Fruit fly (Drosophila melanogaster) whole organism, embryonic: Measurements from ENCODE around the gene CG44004.
A peak's percentile ranks its signal among the peaks of the same experiment; 100 is the strongest.

ENCODE experiments used
- Abd-B ChIP-seq: fragments of 200-800 bp; sonication (Bioruptor generic); optimal IDR thresholded peaks from 2 replicates; lab custom pipeline; 2018; ENCODE audit warnings: missing biosample characterization, mild to moderate bottlenecking, missing genetic modification characterization, moderate library complexity
- Adf1 ChIP-seq: fragments of 200-800 bp; sonication (Bioruptor generic); IDR thresholded peaks from 2 replicates; pipeline ENCODE4 v1.3.6; 2022; ENCODE audit warnings: missing biosample characterization, missing genetic modification characterization
- CG11560 ChIP-seq: fragments of 200-800 bp; sonication (Bioruptor generic); IDR thresholded peaks from 3 replicates; pipeline ENCODE4 v1.3.6; 2022; ENCODE audit warnings: missing biosample characterization, missing genetic modification characterization
- CG11695 ChIP-seq: fragments of 200-800 bp; sonication (Bioruptor generic); IDR thresholded peaks from 3 replicates; pipeline ENCODE4 v1.3.6; 2022; ENCODE audit warnings: missing biosample characterization, missing genetic modification characterization
- CG12236 ChIP-seq: fragments of 200-800 bp; sonication (Bioruptor generic); optimal IDR thresholded peaks from 2 replicates; lab custom pipeline; 2016; ENCODE audit warnings: missing biosample characterization, missing genetic modification characterization
- CG13287 ChIP-seq: fragments of 200-800 bp; sonication (Bioruptor generic); IDR thresholded peaks from 2 replicates; pipeline ENCODE4 v1.3.6; 2022; ENCODE audit warnings: missing biosample characterization, missing genetic modification characterization; ENCODE audit not compliant: partially characterized antibody
- CG15269 ChIP-seq: fragments of 200-800 bp; sonication (Bioruptor generic); optimal IDR thresholded peaks from 2 replicates; lab custom pipeline; 2018; ENCODE audit warnings: missing biosample characterization, mild to moderate bottlenecking, missing genetic modification characterization, moderate library complexity
- CG17328 ChIP-seq: fragments of 200-800 bp; sonication (Bioruptor generic); IDR thresholded peaks from 2 replicates; pipeline ENCODE4 v1.3.6; 2022; ENCODE audit warnings: missing biosample characterization, missing genetic modification characterization
- CG17385 ChIP-seq: fragments of 200-800 bp; sonication (Bioruptor generic); optimal IDR thresholded peaks from 3 replicates; lab custom pipeline; 2018; ENCODE audit warnings: missing biosample characterization, mild to moderate bottlenecking, missing genetic modification characterization
- CG2116 ChIP-seq: fragments of 200-800 bp; sonication (Bioruptor generic); optimal IDR thresholded peaks from 3 replicates; lab custom pipeline; 2018; ENCODE audit warnings: missing biosample characterization, mild to moderate bottlenecking, missing genetic modification characterization
- CG2120 ChIP-seq: fragments of 200-800 bp; sonication (Bioruptor generic); optimal IDR thresholded peaks from 3 replicates; lab custom pipeline; 2016; ENCODE audit warnings: missing biosample characterization, missing genetic modification characterization
- CG2199 ChIP-seq: fragments of 200-800 bp; sonication (Bioruptor generic); IDR thresholded peaks from 3 replicates; pipeline ENCODE4 v1.3.6; 2022; ENCODE audit warnings: missing biosample characterization, missing genetic modification characterization
- CG32532 ChIP-seq: fragments of 200-800 bp; sonication (Bioruptor generic); IDR thresholded peaks from 2 replicates; pipeline ENCODE4 v1.3.6; 2022; ENCODE audit warnings: missing biosample characterization, missing genetic modification characterization
- CG32772 ChIP-seq: fragments of 200-800 bp; sonication (Bioruptor generic); IDR thresholded peaks from 2 replicates; pipeline ENCODE4 v1.3.6; 2022; ENCODE audit warnings: missing biosample characterization, missing genetic modification characterization
- CG5245 ChIP-seq: fragments of 200-800 bp; sonication (Bioruptor generic); optimal IDR thresholded peaks from 3 replicates; lab custom pipeline; 2016; ENCODE audit warnings: missing biosample characterization, missing genetic modification characterization
- CG9215 ChIP-seq: fragments of 200-800 bp; sonication (Bioruptor generic); IDR thresholded peaks from 2 replicates; pipeline ENCODE4 v1.3.6; 2022; ENCODE audit warnings: missing biosample characterization, missing genetic modification characterization
- CG9609 ChIP-seq: fragments of 200-800 bp; sonication (Bioruptor generic); optimal IDR thresholded peaks from 3 replicates; lab custom pipeline; 2016; ENCODE audit warnings: missing biosample characterization, missing genetic modification characterization
- CrebB ChIP-seq: fragments of 200-800 bp; sonication (Bioruptor generic); optimal IDR thresholded peaks from 3 replicates; lab custom pipeline; 2018; ENCODE audit warnings: missing biosample characterization, mild to moderate bottlenecking, missing genetic modification characterization
- Doc3 ChIP-seq: fragments of 200-800 bp; sonication (Bioruptor generic); IDR thresholded peaks from 3 replicates; pipeline ENCODE4 v1.3.6; 2022; ENCODE audit warnings: missing biosample characterization, missing genetic modification characterization; ENCODE audit not compliant: partially characterized antibody
- Elba2 ChIP-seq: fragments of 200-800 bp; sonication (Bioruptor generic); optimal IDR thresholded peaks from 3 replicates; lab custom pipeline; 2016; ENCODE audit warnings: missing biosample characterization, missing genetic modification characterization
- Ets65A ChIP-seq: fragments of 200-800 bp; sonication (Bioruptor generic); peaks from one replicate; lab custom pipeline; 2016; ENCODE audit warnings: missing biosample characterization, missing genetic modification characterization
- Fer3 ChIP-seq: fragments of 200-800 bp; sonication (Bioruptor generic); optimal IDR thresholded peaks from 2 replicates; lab custom pipeline; 2018; ENCODE audit warnings: missing biosample characterization, mild to moderate bottlenecking, missing genetic modification characterization, moderate library complexity
- Kr ChIP-seq: fragments of 200-800 bp; sonication (Bioruptor generic); optimal IDR thresholded peaks from 2 replicates; lab custom pipeline; 2017; ENCODE audit warnings: missing biosample characterization, mild to moderate bottlenecking, missing genetic modification characterization
- MBD-R2 ChIP-seq: fragments of 200-800 bp; sonication (Bioruptor generic); IDR thresholded peaks from 2 replicates; pipeline ENCODE4 v1.3.6; 2022; ENCODE audit warnings: missing biosample characterization, missing genetic modification characterization
- Sin3A ChIP-seq: fragments of >200 bp; optimal IDR thresholded peaks from 2 replicates; lab custom pipeline; 2018
- Trl ChIP-seq, 3 experiments: fragments of >200 bp in 2 of 3; fragments of 200-800 bp in 1 of 3; sonication (Bioruptor generic) in 1 of 3; optimal IDR thresholded peaks; 2 replicates in 1 of 3; 3 replicates in 2 of 3; lab custom pipeline; 2016 to 2017; ENCODE audit warnings: missing biosample characterization in 1 of 3, missing genetic modification characterization in 1 of 3
- bab2 ChIP-seq: fragments of 200-800 bp; sonication (Bioruptor generic); optimal IDR thresholded peaks from 2 replicates; lab custom pipeline; 2016; ENCODE audit warnings: missing biosample characterization, missing genetic modification characterization
- cg ChIP-seq: fragments of 200-800 bp; sonication (Bioruptor generic); optimal IDR thresholded peaks from 3 replicates; lab custom pipeline; 2019; ENCODE audit warnings: missing biosample characterization, mild to moderate bottlenecking, missing genetic modification characterization, moderate library complexity
- chinmo ChIP-seq: fragments of 200-800 bp; sonication (Bioruptor generic); IDR thresholded peaks from 4 replicates; pipeline ENCODE4 v1.3.6; 2022; ENCODE audit warnings: missing biosample characterization, missing genetic modification characterization; ENCODE audit not compliant: partially characterized antibody
- dmrt11E ChIP-seq: fragments of 200-800 bp; sonication (Bioruptor generic); optimal IDR thresholded peaks from 3 replicates; lab custom pipeline; 2018; ENCODE audit warnings: missing biosample characterization, mild to moderate bottlenecking, missing genetic modification characterization, moderate library complexity
- ftz-f1 ChIP-seq: fragments of 200-800 bp; sonication (Bioruptor generic); optimal IDR thresholded peaks from 2 replicates; lab custom pipeline; 2016; ENCODE audit warnings: missing biosample characterization, missing genetic modification characterization
- insv ChIP-seq, 2 experiments: fragments of 200-800 bp; sonication (Bioruptor generic); optimal IDR thresholded peaks; 3 replicates each; lab custom pipeline; 2016 to 2018; ENCODE audit warnings: missing biosample characterization in 2 of 2, missing genetic modification characterization in 2 of 2
- jigr1 ChIP-seq: fragments of 200-800 bp; sonication (Bioruptor generic); IDR thresholded peaks from 3 replicates; pipeline ENCODE4 v1.3.6; 2022; ENCODE audit warnings: missing biosample characterization, missing genetic modification characterization
- luna ChIP-seq: fragments of 200-800 bp; sonication (Bioruptor generic); optimal IDR thresholded peaks from 2 replicates; lab custom pipeline; 2016; ENCODE audit warnings: missing biosample characterization, missing genetic modification characterization
- odd ChIP-seq: fragments of 200-800 bp; sonication (Bioruptor generic); optimal IDR thresholded peaks from 2 replicates; lab custom pipeline; 2017; ENCODE audit warnings: missing biosample characterization, mild to moderate bottlenecking, missing genetic modification characterization
- p53 ChIP-seq: fragments of 200-800 bp; sonication (Bioruptor generic); optimal IDR thresholded peaks from 2 replicates; lab custom pipeline; 2016; ENCODE audit warnings: missing biosample characterization, missing genetic modification characterization
- pfk ChIP-seq: fragments of 200-800 bp; sonication (Bioruptor generic); optimal IDR thresholded peaks from 2 replicates; lab custom pipeline; 2018; ENCODE audit warnings: missing biosample characterization, mild to moderate bottlenecking, missing genetic modification characterization, moderate library complexity
- psq ChIP-seq: fragments of 200-800 bp; sonication (Bioruptor generic); optimal IDR thresholded peaks from 2 replicates; lab custom pipeline; 2017; ENCODE audit warnings: missing biosample characterization, missing genetic modification characterization
- pzg ChIP-seq: fragments of 200-800 bp; sonication (Bioruptor generic); optimal IDR thresholded peaks from 3 replicates; lab custom pipeline; 2018; ENCODE audit warnings: missing biosample characterization, mild to moderate bottlenecking, missing genetic modification characterization, moderate library complexity
- rib ChIP-seq: fragments of 200-800 bp; sonication (Bioruptor generic); IDR thresholded peaks from 2 replicates; pipeline ENCODE4 v1.3.6; 2022; ENCODE audit warnings: missing biosample characterization, missing genetic modification characterization
- sd ChIP-seq: fragments of 200-800 bp; sonication (Bioruptor generic); optimal IDR thresholded peaks from 3 replicates; lab custom pipeline; 2018; ENCODE audit warnings: missing biosample characterization, mild to moderate bottlenecking, missing genetic modification characterization, moderate library complexity
- tna ChIP-seq: fragments of 200-800 bp; sonication (Bioruptor generic); IDR thresholded peaks from 2 replicates; pipeline ENCODE4 v1.3.6; 2022; ENCODE audit warnings: missing biosample characterization, missing genetic modification characterization; ENCODE audit not compliant: partially characterized antibody

CG44004 gene

DNA sequence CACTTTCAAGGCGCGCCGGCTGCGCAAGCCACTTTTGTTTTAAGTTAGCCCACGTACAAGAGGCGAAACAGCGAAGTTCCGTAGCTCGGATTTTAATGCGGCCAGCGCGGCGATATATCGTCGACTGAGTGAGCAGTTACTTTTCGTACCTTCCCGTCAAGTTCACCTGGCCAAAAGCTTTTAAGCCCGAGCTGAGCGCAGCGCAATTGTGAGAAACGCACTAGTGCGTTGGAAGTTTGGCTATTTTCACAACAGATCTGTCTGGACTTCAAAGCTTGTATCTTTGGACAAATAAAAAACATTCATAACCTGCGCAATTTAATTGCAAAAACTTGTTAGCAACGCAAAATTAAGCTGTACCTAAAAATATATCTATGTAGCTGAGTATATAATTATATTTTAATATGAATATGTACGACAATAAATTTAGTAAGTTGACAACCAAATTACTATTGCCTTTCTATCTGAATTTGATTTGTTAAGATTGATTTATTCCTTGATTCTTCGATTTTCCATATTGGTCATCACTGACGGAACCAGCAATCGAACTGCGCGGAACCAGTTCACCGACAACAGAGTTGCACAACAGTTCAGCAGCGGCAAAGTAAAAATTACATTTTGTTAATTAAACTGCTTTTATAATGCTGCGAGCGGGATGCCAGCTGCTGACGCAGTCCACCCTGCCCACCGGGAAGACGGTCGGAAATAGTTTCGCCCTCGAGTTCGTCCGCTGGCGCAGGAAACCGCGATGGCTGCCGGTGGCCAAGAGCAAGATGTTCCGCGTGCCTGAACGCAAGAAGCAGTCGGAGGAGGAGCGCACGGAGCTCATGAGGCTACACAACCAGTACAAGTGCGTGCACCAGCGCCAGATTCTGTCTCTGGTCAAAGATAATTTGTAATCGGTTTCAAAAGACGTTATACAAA, 32.6 kb upstream of the CG44004 start, which contains the start of the genes CG13698 and mRpS26 (continued):
- TF ChIP-seq CG17328 (GFP tag; lab: Robert Waterston, UW) (peak; percentile 28; the same call in 1 of the 2 replicates), odd (GFP tag; lab: Kevin White, UChicago) (peak; percentile 65), CG32532 (GFP tag; lab: Robert Waterston, UW) (peak; percentile 67), CrebB (tag; lab: Kevin White, UChicago) (no peak), bab2 (GFP tag; lab: Kevin White, UChicago) (peak; percentile 36), CG2199 (GFP tag; lab: Robert Waterston, UW) (peak; percentile 71; the same call in 2 of the 3 replicates), Ets65A (GFP tag; lab: Kevin White, UChicago) (peak; percentile 91), CG12236 (GFP tag; lab: Kevin White, UChicago) (no peak), Kr (GFP tag; lab: Kevin White, UChicago) (no peak), MBD-R2 (GFP tag; lab: Robert Waterston, UW) (peak; percentile 66), psq (peak; percentile 50), CG2120 (peak; percentile 77), CG2116 (GFP tag; lab: Kevin White, UChicago) (peak; percentile 96)

DNA sequence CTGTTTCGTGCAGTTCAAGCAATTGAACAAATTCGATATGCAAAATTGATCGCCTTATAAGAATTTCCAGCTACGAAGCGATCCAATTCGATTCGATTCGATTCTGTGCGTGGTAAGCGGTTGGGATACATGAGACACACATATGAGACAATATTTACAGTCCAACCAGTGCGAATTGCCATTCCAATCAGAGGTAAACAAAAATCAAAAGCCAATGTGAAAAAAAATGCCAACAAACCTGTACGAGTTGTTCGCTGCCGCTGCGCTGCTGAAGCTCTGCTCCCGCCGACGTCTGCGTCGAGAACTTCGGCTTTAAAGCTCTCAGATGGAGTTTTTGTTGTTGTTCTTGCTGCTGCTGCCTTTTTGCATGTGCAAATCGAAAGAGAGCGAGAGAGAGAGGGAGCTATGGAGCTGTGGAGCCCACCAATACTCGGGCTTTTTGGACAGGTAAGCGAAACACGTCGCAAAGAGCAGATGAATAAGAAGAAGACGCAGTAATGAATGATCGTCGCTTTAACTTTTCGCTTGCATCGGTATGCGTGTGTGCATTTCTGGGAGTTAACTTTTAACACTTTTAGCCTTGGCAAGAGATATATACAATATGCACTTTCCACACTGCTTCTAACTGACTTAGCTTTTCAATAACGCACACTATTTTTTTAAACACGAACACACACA, 31.8 kb upstream of the CG44004 start:
- TF ChIP-seq CG13287 (GFP tag; lab: Robert Waterston, UW), result 0 out of 2 replicates have a peak, but pooled peaks have one; percentile 32
- no peak for TF ChIP-seq CG11560 (tag; lab: Robert Waterston, UW)
- no peak for TF ChIP-seq CG15269 (tag; lab: Kevin White, UChicago)
- TF ChIP-seq rib (GFP tag; lab: Robert Waterston, UW), result 0 out of 2 replicates have a peak, but pooled peaks have one; percentile 35
- TF ChIP-seq chinmo (GFP tag; lab: Robert Waterston, UW), result peak; percentile 91; the same call in 2 of the 4 replicates
- peak; percentile 8 for TF ChIP-seq sd (tag; lab: Kevin White, UChicago)
- no peak for TF ChIP-seq jigr1 (GFP tag; lab: Robert Waterston, UW)
- TF ChIP-seq CG5245 (GFP tag; lab: Kevin White, UChicago), result no peak
- TF ChIP-seq CG9215, result no peak
- TF ChIP-seq Trl (optimal IDR thresholded peaks at IDR 0.05; lab: Kevin White, UChicago), result peak in 1 of 2 experiments; percentile 73
- TF ChIP-seq Trl (GFP tag; optimal IDR thresholded peaks at IDR 0.05; lab: Kevin White, UChicago), result no peak
- peak in 1 of 2 experiments; percentile 86 for TF ChIP-seq insv (GFP tag; optimal IDR thresholded peaks at IDR 0.05; lab: Kevin White, UChicago)
- TF ChIP-seq CG9609 (GFP tag; lab: Kevin White, UChicago), result no peak
- 0 out of 3 replicates have a peak, but pooled peaks have one; percentile 6 for TF ChIP-seq CG11695 (GFP tag; lab: Robert Waterston, UW)
- TF ChIP-seq tna (GFP tag; lab: Robert Waterston, UW), result 0 out of 2 replicates have a peak, but pooled peaks have one; percentile 40
- TF ChIP-seq Doc3 (GFP tag; lab: Robert Waterston, UW), result 0 out of 3 replicates have a peak, but pooled peaks have one; percentile 35
- no peak for TF ChIP-seq p53 (GFP tag; lab: Kevin White, UChicago)
- no peak for TF ChIP-seq luna (GFP tag; lab: Kevin White, UChicago)
- peak; percentile 65 for TF ChIP-seq cg (GFP tag; lab: Kevin White, UChicago)
- peak; percentile 50 for TF ChIP-seq CG17385 (GFP tag; lab: Kevin White, UChicago)
- no peak for TF ChIP-seq Sin3A
- no peak for TF ChIP-seq CG32772 (GFP tag; lab: Robert Waterston, UW)
- TF ChIP-seq pfk, result no peak
- no peak for TF ChIP-seq pzg (GFP tag; lab: Kevin White, UChicago)
- TF ChIP-seq ftz-f1 (GFP tag; lab: Kevin White, UChicago), result no peak
- peak; percentile 18 for TF ChIP-seq Elba2 (GFP tag; lab: Kevin White, UChicago)
- TF ChIP-seq Fer3, result no peak
- no peak for TF ChIP-seq Abd-B (GFP tag; lab: Kevin White, UChicago)
- peak; percentile 91 for TF ChIP-seq Adf1 (GFP tag; lab: Robert Waterston, UW)
- no peak for TF ChIP-seq dmrt11E
